Worm (Caenorhabditis elegans): ENCODE results near the gene lgc-23.

The lgc-23 gene

DNA sequence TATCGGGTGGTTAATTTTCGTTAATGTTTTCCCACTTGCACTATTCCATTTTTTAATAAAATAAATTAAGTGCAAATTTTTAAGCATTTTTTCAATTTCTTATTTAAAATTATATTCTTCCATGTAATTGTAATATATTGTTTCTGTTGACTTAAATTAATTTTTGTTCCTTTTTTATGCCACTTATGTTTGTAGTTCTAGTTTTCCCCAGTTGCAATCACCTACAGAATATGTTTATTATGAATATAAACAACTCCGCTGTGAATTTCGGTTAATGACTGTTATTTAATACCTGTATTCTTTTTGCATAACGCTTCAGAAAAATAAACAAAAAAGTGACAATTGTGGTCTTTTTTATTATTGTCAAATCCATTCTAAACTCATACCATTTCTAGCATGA lies at the start of gene lgc-23:
TSS of gene lgc-23 (plus strand) at position 301 of the 400 bp plus-strand sequence.
- TF ChIP-seq dao-5 (tag; optimal IDR thresholded peaks at IDR 0.05) (no peak), W03F9.2 (tag; optimal IDR thresholded peaks at IDR 0.05) (no peak), him-1 (tag; optimal IDR thresholded peaks at IDR 0.05) (no peak)

DNA sequence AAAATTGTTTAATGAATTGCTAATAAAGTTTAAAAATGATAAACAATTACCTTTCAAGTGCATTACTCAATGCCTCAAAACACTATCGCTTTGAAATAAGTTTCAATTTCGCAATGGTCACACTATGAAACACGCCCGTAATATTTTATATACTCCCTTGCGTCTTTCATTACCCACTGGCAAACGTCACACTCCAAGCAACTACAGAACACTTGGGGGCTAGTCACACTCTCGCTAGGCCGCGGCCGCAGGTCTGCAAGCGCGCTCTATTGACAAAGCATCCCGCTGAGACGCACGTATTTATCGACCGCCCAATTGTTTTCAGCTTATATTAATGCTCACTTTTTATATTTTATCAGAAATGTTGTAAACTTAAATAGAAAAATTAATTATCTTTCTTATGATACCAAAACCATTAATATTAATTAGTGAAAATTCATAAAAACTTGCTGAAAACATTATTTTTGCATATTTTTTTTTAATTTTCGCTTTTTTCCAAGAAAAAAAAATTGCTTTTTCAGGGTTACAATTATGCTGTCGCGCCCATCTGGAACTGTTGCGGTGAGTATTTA lies 47.0 kb upstream of the lgc-23 start, which contains the start of the genes nmat-1 and ucr-2.1:
TSS of gene nmat-1 (minus strand) at position 136 of the 572 bp plus-strand sequence.
TSS of gene ucr-2.1 (plus strand) at position 522 of the 572 bp plus-strand sequence.
- TF ChIP-seq dao-5 (tag; optimal IDR thresholded peaks at IDR 0.05) (no peak), W03F9.2 (tag; optimal IDR thresholded peaks at IDR 0.05) (peak; percentile 77)

- TF ChIP-seq dao-5 (tag; optimal IDR thresholded peaks at IDR 0.05) (no peak), W03F9.2 (tag; optimal IDR thresholded peaks at IDR 0.05) (no peak), him-1 (tag; optimal IDR thresholded peaks at IDR 0.05) (no peak)
Observed at ce11 chrX:12021446-12021845, 43.6 kb upstream of the lgc-23 start.

ce11 chrX:12022496-12022895 lies 42.5 kb upstream of the lgc-23 start:
- no peak for TF ChIP-seq W03F9.2 (tag; optimal IDR thresholded peaks at IDR 0.05)
- TF ChIP-seq him-1 (tag; optimal IDR thresholded peaks at IDR 0.05), result no peak
- no peak for TF ChIP-seq dao-5 (tag; optimal IDR thresholded peaks at IDR 0.05)

DNA sequence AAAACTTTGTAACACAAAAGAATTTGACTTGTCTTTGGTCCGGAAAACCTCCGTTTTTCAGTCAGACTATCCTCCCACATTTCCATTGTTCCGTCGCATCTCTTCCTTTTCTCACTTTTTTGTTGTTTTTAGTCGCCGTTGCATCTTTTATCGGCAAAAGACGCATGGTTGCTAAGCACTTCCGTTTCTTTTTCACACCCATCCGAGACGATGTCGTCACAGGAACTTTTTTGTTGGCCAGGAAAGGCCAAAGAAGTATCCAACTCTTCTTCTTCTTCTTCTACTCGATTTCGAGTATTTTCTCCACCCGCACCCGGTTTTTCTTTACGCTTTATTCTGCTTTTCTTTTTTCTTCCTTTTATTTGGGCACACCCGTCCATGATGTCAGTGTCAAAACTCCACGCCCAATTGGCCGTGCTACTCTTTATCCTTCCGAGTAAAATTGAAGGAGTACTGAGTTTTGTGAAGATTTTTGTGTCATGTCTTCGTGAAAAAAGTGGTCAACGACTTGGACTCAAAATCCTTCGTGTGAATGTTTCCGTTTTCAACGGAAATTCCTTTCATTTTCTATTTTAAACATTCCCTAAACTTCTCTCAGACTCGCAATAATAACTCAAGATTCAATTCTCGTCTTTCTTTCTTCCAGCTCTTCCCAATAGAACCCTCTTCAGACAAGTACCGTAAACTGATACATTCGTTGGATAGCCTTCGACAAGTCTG lies 39.8 kb upstream of the lgc-23 start, which contains the start of gene B0198.2:
TSS of gene B0198.2 (plus strand) at position 670 of the 720 bp plus-strand sequence.
- TF ChIP-seq him-1 (tag; optimal IDR thresholded peaks at IDR 0.05), result no peak
- no peak for TF ChIP-seq dao-5 (tag; optimal IDR thresholded peaks at IDR 0.05)
- TF ChIP-seq W03F9.2 (tag; optimal IDR thresholded peaks at IDR 0.05), result no peak

DNA sequence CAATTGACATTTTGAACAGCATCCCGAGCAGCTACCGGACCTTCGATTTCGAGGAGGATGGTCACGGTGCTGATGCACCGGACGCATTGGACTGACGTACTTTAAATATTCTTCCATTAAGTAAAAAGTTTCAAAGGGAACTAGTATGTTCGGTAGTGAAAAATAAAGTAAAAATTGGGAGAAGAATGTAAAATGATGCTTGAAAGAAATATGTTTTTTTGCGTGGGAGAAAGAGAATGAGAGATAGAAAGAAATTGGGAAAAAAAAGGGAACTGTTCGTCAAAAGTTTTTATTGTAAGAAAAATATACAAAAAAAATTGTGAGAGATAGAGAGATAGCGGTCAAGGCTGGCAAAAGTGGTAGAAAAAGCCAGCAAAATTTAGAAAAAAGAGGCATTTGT lies 31.1 kb upstream of the lgc-23 start, which contains the start of gene tsp-20:
TSS of gene tsp-20 (minus strand) at position 101 of the 400 bp plus-strand sequence.
- TF ChIP-seq him-1 (tag; optimal IDR thresholded peaks at IDR 0.05) (no peak), W03F9.2 (tag; optimal IDR thresholded peaks at IDR 0.05) (no peak), dao-5 (tag; optimal IDR thresholded peaks at IDR 0.05) (no peak)

DNA sequence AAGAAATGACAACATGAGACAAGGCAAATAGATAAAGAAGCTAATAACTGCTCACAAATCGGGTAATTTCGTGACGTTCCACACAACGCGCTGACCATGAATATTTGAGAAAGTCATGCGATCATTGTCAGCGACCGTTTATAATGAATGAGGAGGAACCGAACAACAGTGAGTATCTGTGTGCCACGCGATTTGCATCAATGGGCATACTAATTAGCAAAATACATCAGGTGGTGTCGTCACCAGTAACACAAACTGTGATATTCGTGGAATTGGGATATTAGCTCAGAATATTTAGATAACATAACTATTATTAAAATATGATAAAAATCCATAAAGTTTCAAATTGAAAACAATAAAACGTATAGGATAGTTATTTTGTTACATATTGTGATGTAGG lies 30.3 kb upstream of the lgc-23 start:
- TF ChIP-seq W03F9.2 (tag; optimal IDR thresholded peaks at IDR 0.05) (no peak), him-1 (tag; optimal IDR thresholded peaks at IDR 0.05) (no peak), dao-5 (tag; optimal IDR thresholded peaks at IDR 0.05) (no peak)

- TF ChIP-seq him-1 (tag; optimal IDR thresholded peaks at IDR 0.05) (no peak), W03F9.2 (tag; optimal IDR thresholded peaks at IDR 0.05) (no peak), dao-5 (tag; optimal IDR thresholded peaks at IDR 0.05) (no peak)
Observed at ce11 chrX:12036114-12036513, 28.9 kb upstream of the lgc-23 start.

DNA sequence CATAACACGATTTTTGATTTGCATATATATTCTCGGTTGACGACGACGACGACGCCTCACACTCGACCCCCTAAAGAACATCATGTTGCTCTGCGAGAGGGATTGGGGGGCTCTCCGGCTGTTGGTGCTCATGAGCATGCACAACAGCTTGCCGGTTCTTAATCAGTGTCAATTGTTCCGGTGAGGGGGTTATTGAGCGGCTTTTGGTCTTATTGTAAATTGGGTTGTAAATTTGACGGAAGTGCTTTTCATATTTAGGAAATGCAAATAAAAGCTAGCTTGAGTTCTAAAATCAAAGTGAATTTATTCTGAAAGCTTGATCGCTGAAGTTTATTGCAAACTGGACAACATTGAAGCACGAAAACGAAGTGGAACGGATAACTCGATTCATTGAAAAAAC lies 27.0 kb upstream of the lgc-23 start:
- TF ChIP-seq him-1 (tag; optimal IDR thresholded peaks at IDR 0.05) (no peak), dao-5 (tag; optimal IDR thresholded peaks at IDR 0.05) (no peak), W03F9.2 (tag; optimal IDR thresholded peaks at IDR 0.05) (no peak)

- TF ChIP-seq dao-5 (tag; optimal IDR thresholded peaks at IDR 0.05) (no peak), him-1 (tag; optimal IDR thresholded peaks at IDR 0.05) (no peak), W03F9.2 (tag; optimal IDR thresholded peaks at IDR 0.05) (no peak)
Observed at ce11 chrX:12038728-12039127, 26.3 kb upstream of the lgc-23 start.

DNA sequence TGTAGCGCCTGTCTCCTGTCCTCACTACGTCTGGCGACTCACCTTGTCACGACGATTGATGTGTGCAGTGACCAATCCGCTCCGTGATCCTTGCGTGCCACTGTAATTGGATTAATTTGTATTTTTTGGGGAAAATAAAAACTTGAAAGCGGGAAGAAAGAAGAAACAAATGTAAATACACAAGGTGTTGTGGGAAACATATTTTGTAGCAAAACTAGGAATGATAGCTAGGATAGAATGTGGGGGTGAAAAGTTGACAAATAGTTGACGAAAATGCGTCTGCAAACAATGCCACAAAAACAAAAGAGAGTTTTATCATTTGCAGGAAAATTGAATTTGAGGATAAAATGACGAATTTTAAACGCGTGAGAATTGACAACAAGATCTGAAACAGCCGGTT lies 8.0 kb upstream of the lgc-23 start, which contains the start of gene B0198.3:
TSS of gene B0198.3 (minus strand) at position 101 of the 400 bp plus-strand sequence.
- TF ChIP-seq dao-5 (tag; optimal IDR thresholded peaks at IDR 0.05), result no peak
- TF ChIP-seq W03F9.2 (tag; optimal IDR thresholded peaks at IDR 0.05), result no peak
- TF ChIP-seq him-1 (tag; optimal IDR thresholded peaks at IDR 0.05), result no peak

- TF ChIP-seq him-1 (tag; optimal IDR thresholded peaks at IDR 0.05) (no peak), dao-5 (tag; optimal IDR thresholded peaks at IDR 0.05) (no peak), W03F9.2 (tag; optimal IDR thresholded peaks at IDR 0.05) (no peak)
Observed at ce11 chrX:12068250-12068649, 3.2 kb downstream of the lgc-23 start, which contains the start of gene lgc-24. TSS of gene lgc-24 (plus strand) at chrX:12068550.

DNA sequence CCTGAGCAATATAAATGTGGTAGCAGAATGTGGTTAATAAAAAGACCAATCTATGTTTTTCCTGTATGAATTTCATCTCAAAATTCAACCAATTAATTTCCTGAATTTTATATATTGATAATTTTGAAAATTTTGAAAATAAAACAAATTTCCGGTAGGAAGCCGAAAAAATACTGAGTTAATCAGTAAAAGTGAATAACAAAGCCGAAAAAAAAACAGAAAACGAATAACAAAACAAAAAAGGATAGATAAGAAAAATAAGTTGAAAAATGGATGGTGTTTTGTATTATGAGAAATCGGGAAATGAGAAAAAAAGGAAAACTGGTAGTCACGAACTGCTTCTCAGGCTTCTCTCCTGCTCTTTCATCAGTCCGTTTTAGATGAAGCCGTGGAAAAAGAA lies 8.8 kb downstream of the lgc-23 start, which contains the start of gene tmem-145:
TSS of gene tmem-145 (minus strand) at position 101 of the 400 bp plus-strand sequence.
- no peak for TF ChIP-seq him-1 (tag; optimal IDR thresholded peaks at IDR 0.05)
- TF ChIP-seq W03F9.2 (tag; optimal IDR thresholded peaks at IDR 0.05), result no peak
- TF ChIP-seq dao-5 (tag; optimal IDR thresholded peaks at IDR 0.05), result no peak

- TF ChIP-seq him-1 (tag; optimal IDR thresholded peaks at IDR 0.05), result no peak
- TF ChIP-seq W03F9.2 (tag; optimal IDR thresholded peaks at IDR 0.05), result no peak
- no peak for TF ChIP-seq dao-5 (tag; optimal IDR thresholded peaks at IDR 0.05)
Observed at ce11 chrX:12080581-12081162, 15.7 kb downstream of the lgc-23 start.
